Worm (Caenorhabditis elegans): ENCODE measurements around the gene acdh-12.

Gene acdh-12

ce11 chrII:7232517-7232916 lies 37.1 kb upstream of the acdh-12 start, which contains the start of gene ctsa-3.1:
Gene ctsa-3.1 (plus strand): TSS chrII:7232853.
- TF ChIP-seq snpc-4 (tag; optimal IDR thresholded peaks at IDR 0.05) (no peak), pqm-1 (tag; optimal IDR thresholded peaks at IDR 0.05) (peak; percentile 75), ZK546.5 (tag; optimal IDR thresholded peaks at IDR 0.05) (no peak), lin-39 (tag; optimal IDR thresholded peaks at IDR 0.05) (no peak), egl-27 (tag; optimal IDR thresholded peaks at IDR 0.05) (no peak), pha-4 (tag; optimal IDR thresholded peaks at IDR 0.05) (peak; percentile 6), elt-2 (tag; optimal IDR thresholded peaks at IDR 0.05) (peak; percentile 79)

DNA sequence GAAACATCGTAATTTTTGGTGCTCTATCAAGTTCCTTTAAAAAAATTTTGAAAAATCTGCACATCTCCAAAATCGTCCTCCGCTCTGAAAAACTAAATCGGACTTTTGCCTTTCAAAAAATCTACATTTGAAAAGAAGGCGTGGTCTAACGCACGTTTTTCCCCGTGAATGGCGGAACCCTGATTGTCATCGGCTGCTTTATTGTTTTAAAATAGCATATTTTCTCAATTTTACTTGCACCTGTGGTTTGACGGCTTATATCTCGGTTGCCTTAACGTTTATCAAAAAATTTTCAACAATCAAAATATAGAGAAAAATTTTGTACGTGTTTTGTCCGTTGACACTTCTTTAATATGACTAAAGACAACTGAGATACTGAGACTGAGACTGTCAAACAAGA lies 36.5 kb upstream of the acdh-12 start:
- peak; percentile 67 for TF ChIP-seq snpc-4 (tag; optimal IDR thresholded peaks at IDR 0.05)
- TF ChIP-seq nhr-12 (tag; optimal IDR thresholded peaks at IDR 0.05), result no peak
- TF ChIP-seq fkh-2 (tag; optimal IDR thresholded peaks at IDR 0.05), result no peak
- TF ChIP-seq nhr-237 (tag; optimal IDR thresholded peaks at IDR 0.05), result no peak
- no peak for TF ChIP-seq pha-4 (tag; optimal IDR thresholded peaks at IDR 0.05)

DNA sequence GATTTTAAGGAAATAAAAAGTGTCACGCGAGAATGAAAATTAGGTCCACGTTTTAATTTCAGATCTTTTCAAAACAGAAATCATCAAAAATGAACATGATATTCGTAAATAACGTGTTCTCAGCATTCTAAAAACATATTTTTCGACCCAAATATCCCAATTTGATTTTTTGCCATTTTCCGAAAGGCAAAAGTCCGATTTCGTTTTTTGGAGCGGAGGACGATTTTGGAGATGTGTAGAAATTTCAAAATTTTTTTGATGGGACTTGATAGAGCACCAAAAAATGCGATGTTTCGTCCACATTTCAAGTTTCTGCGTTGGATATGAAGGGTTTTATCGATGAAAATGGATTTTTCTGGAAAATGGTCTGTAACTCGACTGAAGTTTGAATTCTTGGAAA lies 35.2 kb upstream of the acdh-12 start:
- TF ChIP-seq tbx-2 (tag; optimal IDR thresholded peaks at IDR 0.05) (peak; percentile 44), nhr-43 (tag; optimal IDR thresholded peaks at IDR 0.05; ENCODE audit: poor library complexity, severe bottlenecking) (peak; percentile 29), nhr-11 (tag; optimal IDR thresholded peaks at IDR 0.05) (no peak), lsy-12 (tag; optimal IDR thresholded peaks at IDR 0.05) (no peak), ama-1 (optimal IDR thresholded peaks at IDR 0.05) (peak; percentile 58)

DNA sequence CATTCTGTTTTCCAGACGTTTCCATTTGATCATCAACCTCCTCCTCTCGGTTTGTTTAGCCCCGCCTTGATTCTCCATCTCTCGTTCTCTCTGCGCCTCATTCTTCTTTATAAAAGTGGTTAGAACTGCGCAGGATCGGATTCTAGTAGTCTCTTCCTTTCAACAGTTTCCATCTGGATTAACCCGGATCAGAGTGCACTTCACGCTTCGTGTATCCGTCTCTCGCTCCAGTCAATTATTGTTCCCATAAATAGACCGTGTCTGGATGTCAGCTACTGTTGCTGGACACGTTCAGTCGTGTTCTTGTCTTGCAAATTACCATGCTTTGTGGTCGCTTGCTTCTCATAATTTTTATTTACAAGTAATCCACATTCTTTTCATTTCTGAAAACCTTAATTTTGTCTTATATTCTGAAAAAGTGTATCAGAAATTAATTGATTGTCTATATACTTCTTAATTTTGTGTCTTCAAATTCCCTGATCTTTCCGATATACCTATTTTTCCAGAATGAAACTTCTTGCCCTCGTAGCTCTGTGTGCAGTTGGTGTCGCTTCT lies 33.3 kb upstream of the acdh-12 start, which contains the start of gene F32A5.4:
F32A5.4 (plus strand) TSS at position 505 of the 555 bp plus-strand sequence.
- TF ChIP-seq pha-4 (tag; optimal IDR thresholded peaks at IDR 0.05), result peak; percentile 20
- peak; percentile 20 for TF ChIP-seq nhr-23 (tag; optimal IDR thresholded peaks at IDR 0.05)
- TF ChIP-seq ceh-9 (tag; optimal IDR thresholded peaks at IDR 0.05), result no peak
- TF ChIP-seq ama-1 (optimal IDR thresholded peaks at IDR 0.05), result peak; percentile 56

DNA sequence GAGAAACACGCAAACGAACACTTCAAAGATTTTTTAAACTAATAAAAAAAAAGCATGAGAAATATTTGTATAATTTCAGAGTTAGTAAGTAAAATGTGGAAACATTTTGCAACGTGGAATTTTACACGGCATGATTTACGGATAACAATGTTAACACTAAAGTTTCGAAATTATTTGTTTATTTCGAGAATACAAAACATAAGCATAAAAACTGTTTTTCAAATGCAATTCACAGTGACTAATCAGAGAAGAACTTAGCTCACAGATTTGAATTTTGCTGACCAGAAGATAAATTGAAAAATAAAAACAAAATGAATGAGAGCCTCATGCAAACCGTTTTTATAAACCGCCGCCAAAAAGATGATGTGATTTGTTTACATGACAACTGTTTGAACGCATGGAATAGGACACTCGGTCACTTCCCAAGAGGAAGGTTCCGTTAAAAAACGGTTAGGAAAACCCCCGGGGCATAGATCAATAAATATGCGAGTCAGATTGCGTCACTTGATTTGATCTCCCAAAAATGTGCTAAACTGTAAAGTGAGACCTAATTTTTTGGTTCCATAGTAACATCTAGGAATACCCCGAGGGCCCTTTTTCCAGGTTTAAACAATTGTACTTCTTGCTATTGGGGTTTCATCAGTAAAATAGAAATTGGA lies 30.6 kb upstream of the acdh-12 start, which contains the start of gene clh-3:
clh-3 (minus strand) TSS at position 51 of the 659 bp plus-strand sequence.
- TF ChIP-seq ZK546.5 (tag; optimal IDR thresholded peaks at IDR 0.05) (no peak), elt-2 (tag; optimal IDR thresholded peaks at IDR 0.05) (no peak), nfya-1 (tag; optimal IDR thresholded peaks at IDR 0.05; ENCODE audit: insufficient read depth) (no peak), egl-27 (tag; optimal IDR thresholded peaks at IDR 0.05) (no peak), fos-1 (tag; optimal IDR thresholded peaks at IDR 0.05) (no peak), unc-62 (GFP tag; optimal IDR thresholded peaks at IDR 0.05) (no peak), ceh-16 (tag; optimal IDR thresholded peaks at IDR 0.05) (no peak), ztf-4 (tag; optimal IDR thresholded peaks at IDR 0.05) (no peak), nhr-76 (tag; optimal IDR thresholded peaks at IDR 0.05) (no peak), mdl-1 (tag; optimal IDR thresholded peaks at IDR 0.05) (no peak), R02D3.7 (tag; optimal IDR thresholded peaks at IDR 0.05) (no peak), nhr-43 (tag; optimal IDR thresholded peaks at IDR 0.05; ENCODE audit: poor library complexity, severe bottlenecking) (no peak), lin-39 (tag; optimal IDR thresholded peaks at IDR 0.05) (no peak), snpc-4 (tag; optimal IDR thresholded peaks at IDR 0.05) (no peak), hmg-11 (tag; optimal IDR thresholded peaks at IDR 0.05) (no peak), nhr-25 (tag; optimal IDR thresholded peaks at IDR 0.05) (no peak), tbx-2 (tag; optimal IDR thresholded peaks at IDR 0.05) (no peak), nhr-67 (tag; optimal IDR thresholded peaks at IDR 0.05) (no peak)

DNA sequence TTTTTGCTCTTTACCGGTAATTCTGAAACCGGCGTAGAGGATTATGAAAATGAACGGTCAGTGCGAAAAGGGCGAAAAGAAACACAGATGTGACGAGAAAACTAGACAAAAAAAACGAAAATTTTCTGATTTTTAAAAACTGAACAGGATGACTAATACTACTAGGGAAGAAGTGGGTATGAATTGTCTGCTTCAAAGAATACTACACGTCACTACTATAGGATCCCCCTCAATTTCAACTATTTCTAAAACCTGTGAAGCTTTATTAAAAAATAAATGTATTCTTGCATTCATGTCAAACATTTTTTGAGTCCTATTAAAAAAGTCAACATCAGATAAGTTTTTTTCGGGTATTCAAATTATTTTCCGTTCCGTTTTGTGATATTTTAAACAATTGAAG lies 28.6 kb upstream of the acdh-12 start:
- TF ChIP-seq ceh-16 (tag; optimal IDR thresholded peaks at IDR 0.05), result no peak
- TF ChIP-seq jun-1 (tag; optimal IDR thresholded peaks at IDR 0.05), result no peak
- TF ChIP-seq skn-1 (tag; optimal IDR thresholded peaks at IDR 0.05), result no peak
- no peak for TF ChIP-seq eor-1 (tag; optimal IDR thresholded peaks at IDR 0.05)
- no peak for TF ChIP-seq fkh-2 (tag; optimal IDR thresholded peaks at IDR 0.05)
- no peak for TF ChIP-seq lin-39 (tag; optimal IDR thresholded peaks at IDR 0.05)
- TF ChIP-seq ceh-9 (tag; optimal IDR thresholded peaks at IDR 0.05), result no peak
- no peak for TF ChIP-seq unc-62 (GFP tag; optimal IDR thresholded peaks at IDR 0.05)
- no peak for TF ChIP-seq nhr-76 (tag; optimal IDR thresholded peaks at IDR 0.05)
- TF ChIP-seq fos-1 (tag; optimal IDR thresholded peaks at IDR 0.05), result no peak
- TF ChIP-seq daf-12 (tag; optimal IDR thresholded peaks at IDR 0.05), result no peak
- TF ChIP-seq sea-2 (GFP tag; optimal IDR thresholded peaks at IDR 0.05), result no peak
- TF ChIP-seq nhr-67 (tag; optimal IDR thresholded peaks at IDR 0.05), result no peak
- no peak for TF ChIP-seq ceh-82 (tag; optimal IDR thresholded peaks at IDR 0.05)
- no peak for TF ChIP-seq ama-1 (optimal IDR thresholded peaks at IDR 0.05)
- TF ChIP-seq nhr-28 (tag; optimal IDR thresholded peaks at IDR 0.05), result no peak
- no peak for TF ChIP-seq ztf-11 (tag; optimal IDR thresholded peaks at IDR 0.05)
- no peak for TF ChIP-seq elt-2 (tag; optimal IDR thresholded peaks at IDR 0.05)
- TF ChIP-seq mdl-1 (tag; optimal IDR thresholded peaks at IDR 0.05), result no peak

Measured in whole organism, L3 larva.